Worm (Caenorhabditis elegans): ENCODE data around the gene M05D6.5.

M05D6.5 gene

DNA sequence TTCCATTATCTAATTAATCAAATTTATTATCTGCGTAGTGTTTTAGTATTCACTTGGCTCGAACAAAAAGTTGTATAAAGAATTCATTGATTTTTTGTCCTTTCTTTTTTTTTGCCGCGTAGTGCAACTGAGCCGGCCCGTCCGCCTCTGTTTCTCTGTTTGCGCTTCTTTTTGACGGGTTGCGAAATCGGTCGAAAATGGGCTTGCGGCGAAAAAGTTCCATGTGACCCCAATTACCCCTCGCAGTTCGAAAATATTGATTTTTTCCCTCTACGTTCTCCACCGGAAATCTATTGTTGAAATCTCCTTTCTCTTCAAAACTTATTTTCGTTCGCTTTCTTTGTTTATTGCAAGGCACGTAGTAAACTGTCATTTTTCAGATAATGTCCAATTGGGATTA lies 24.6 kb downstream of the M05D6.5 start, which contains the start of gene zyg-9:
Gene zyg-9 (plus strand): TSS at position 381 of the 400 bp plus-strand sequence.
- no peak for TF ChIP-seq sptf-1 (tag; optimal IDR thresholded peaks at IDR 0.05)
- TF ChIP-seq snu-23 (GFP tag; optimal IDR thresholded peaks at IDR 0.05) = no peak
- peak in 1 of 3 experiments; percentile 32 for TF ChIP-seq ceh-82 (tag; optimal IDR thresholded peaks at IDR 0.05)
- peak; percentile 48 for TF ChIP-seq nhr-85 (tag)
- TF ChIP-seq unc-30 (tag; optimal IDR thresholded peaks at IDR 0.05) = no peak
- no peak for TF ChIP-seq Y116A8C.19 (tag; optimal IDR thresholded peaks at IDR 0.05; ENCODE audit: borderline replicate concordance)
- TF ChIP-seq nhr-71 (tag; optimal IDR thresholded peaks at IDR 0.05) = peak; percentile 14
- TF ChIP-seq unc-130 (tag; optimal IDR thresholded peaks at IDR 0.05) = no peak
- TF ChIP-seq pax-3 (tag; optimal IDR thresholded peaks at IDR 0.05) = no peak
- TF ChIP-seq ceh-8 (GFP tag; optimal IDR thresholded peaks at IDR 0.05) = no peak
- peak in 1 of 2 experiments; percentile 33 for TF ChIP-seq lsy-2 (tag; optimal IDR thresholded peaks at IDR 0.05)
- no peak for TF ChIP-seq zag-1 (tag; optimal IDR thresholded peaks at IDR 0.05)
- no peak for TF ChIP-seq isw-1 (GFP tag; IDR thresholded peaks at IDR 0.05)
- TF ChIP-seq skn-1 (tag; optimal IDR thresholded peaks at IDR 0.05) = peak; percentile 50
- no peak for TF ChIP-seq ztf-4 (tag; optimal IDR thresholded peaks at IDR 0.05)
- TF ChIP-seq pqm-1 (tag; optimal IDR thresholded peaks at IDR 0.05) = no peak
- peak; percentile 1 for TF ChIP-seq blmp-1 (tag; optimal IDR thresholded peaks at IDR 0.05)
- no peak for TF ChIP-seq unc-86 (tag; optimal IDR thresholded peaks at IDR 0.05)
- TF ChIP-seq hlh-17 (GFP tag; optimal IDR thresholded peaks at IDR 0.05; ENCODE audit: borderline replicate concordance) = no peak
- TF ChIP-seq lir-3 (tag; optimal IDR thresholded peaks at IDR 0.05; ENCODE audit: poor library complexity) = no peak
- TF ChIP-seq F16B12.6 (tag; optimal IDR thresholded peaks at IDR 0.05) = peak; percentile 48
- TF ChIP-seq efl-1 (optimal IDR thresholded peaks at IDR 0.05) = no peak
- peak; percentile 19 to 57 for TF ChIP-seq efl-1 (GFP tag; optimal IDR thresholded peaks at IDR 0.05 in 1 of 2)
- TF ChIP-seq elt-2 (tag; optimal IDR thresholded peaks at IDR 0.05) = no peak
- TF ChIP-seq zip-4 (GFP tag; optimal IDR thresholded peaks at IDR 0.05) = peak; percentile 70
- no peak for TF ChIP-seq ztf-11 (tag; optimal IDR thresholded peaks at IDR 0.05)
- TF ChIP-seq sup-37 (GFP tag; optimal IDR thresholded peaks at IDR 0.05) = no peak
- TF ChIP-seq pag-3 (tag; optimal IDR thresholded peaks at IDR 0.05; ENCODE audit: borderline replicate concordance, insufficient read depth) = no peak
- TF ChIP-seq mdl-1 (tag; optimal IDR thresholded peaks at IDR 0.05) = peak in 1 of 2 experiments; percentile 25
- TF ChIP-seq nhr-47 (tag; optimal IDR thresholded peaks at IDR 0.05) = peak; percentile 2
- TF ChIP-seq irx-1 (tag; optimal IDR thresholded peaks at IDR 0.05) = no peak
- TF ChIP-seq nhr-19 (GFP tag; conservative IDR thresholded peaks at IDR 0.05) = no peak
- TF ChIP-seq lin-14 (GFP tag; optimal IDR thresholded peaks at IDR 0.05) = peak; percentile 55
- TF ChIP-seq egl-13 (tag; optimal IDR thresholded peaks at IDR 0.05) = no peak
- no peak for TF ChIP-seq dpl-1 (GFP tag; optimal IDR thresholded peaks at IDR 0.05)
- no peak for TF ChIP-seq egl-27 (tag; optimal IDR thresholded peaks at IDR 0.05)
- TF ChIP-seq nhr-20 (tag; optimal IDR thresholded peaks at IDR 0.05) = no peak
- no peak for TF ChIP-seq ets-5 (GFP tag; IDR thresholded peaks at IDR 0.05)
- TF ChIP-seq nhr-90 (tag; optimal IDR thresholded peaks at IDR 0.05; ENCODE audit: poor library complexity) = no peak

DNA sequence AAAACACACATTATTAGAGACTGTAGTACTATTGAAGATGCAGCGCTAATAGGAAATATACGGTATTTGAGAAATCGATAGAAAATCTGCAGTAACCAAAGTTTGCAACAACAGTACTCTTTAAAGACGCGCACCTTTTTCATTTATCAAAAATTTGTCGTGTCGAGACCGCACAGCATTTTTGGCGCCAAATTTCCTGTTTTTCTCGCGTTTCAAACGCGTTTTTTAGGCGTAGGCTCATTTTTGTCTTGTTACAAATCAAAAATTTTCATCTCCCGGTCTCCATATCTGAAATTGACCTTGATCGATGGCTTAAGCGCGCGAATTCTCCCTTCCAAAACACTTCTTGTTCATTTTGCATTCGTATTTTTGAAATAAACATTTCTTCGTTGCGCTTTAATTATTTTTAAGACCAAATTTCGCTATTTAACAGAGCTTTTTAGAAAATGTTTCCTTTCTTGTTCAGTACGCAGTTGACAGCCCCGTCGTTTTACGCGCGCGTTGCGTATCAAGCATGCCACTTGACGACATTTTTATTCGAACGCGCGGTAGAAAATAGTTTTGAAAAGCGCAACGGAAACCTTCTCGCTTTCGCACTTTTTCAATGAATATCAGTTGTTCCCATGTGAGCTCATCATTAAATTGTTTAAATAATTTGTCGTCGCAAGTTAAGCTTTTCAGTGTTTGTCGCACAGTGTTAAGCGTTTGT lies 25.2 kb downstream of the M05D6.5 start:
- TF ChIP-seq nhr-47 (tag; optimal IDR thresholded peaks at IDR 0.05) (no peak), pag-3 (tag; optimal IDR thresholded peaks at IDR 0.05; ENCODE audit: borderline replicate concordance, insufficient read depth) (no peak), swsn-7 (tag; optimal IDR thresholded peaks at IDR 0.05) (no peak), sup-37 (GFP tag; optimal IDR thresholded peaks at IDR 0.05) (no peak), tlp-1 (tag; optimal IDR thresholded peaks at IDR 0.05) (no peak), efl-1 (optimal IDR thresholded peaks at IDR 0.05) (peak; percentile 13 to 27), efl-1 (GFP tag; optimal IDR thresholded peaks at IDR 0.05 in 1 of 2) (peak; percentile 28 to 41), lin-35 (GFP tag; optimal IDR thresholded peaks at IDR 0.05) (peak; percentile 13 to 55), nhr-84 (tag; optimal IDR thresholded peaks at IDR 0.05) (no peak), dpl-1 (GFP tag; optimal IDR thresholded peaks at IDR 0.05) (peak in 2 of 3 experiments; percentile 6 to 59), snpc-4 (tag; optimal IDR thresholded peaks at IDR 0.05) (no peak), alr-1 (tag; optimal IDR thresholded peaks at IDR 0.05; ENCODE audit: borderline replicate concordance) (no peak), dsc-1 (tag; optimal IDR thresholded peaks at IDR 0.05) (no peak), F16B12.6 (tag; optimal IDR thresholded peaks at IDR 0.05) (peak; percentile 60), ets-5 (GFP tag; IDR thresholded peaks at IDR 0.05) (no peak)
